Worm (Caenorhabditis elegans): ENCODE results near the gene srx-12.

Gene srx-12

DNA sequence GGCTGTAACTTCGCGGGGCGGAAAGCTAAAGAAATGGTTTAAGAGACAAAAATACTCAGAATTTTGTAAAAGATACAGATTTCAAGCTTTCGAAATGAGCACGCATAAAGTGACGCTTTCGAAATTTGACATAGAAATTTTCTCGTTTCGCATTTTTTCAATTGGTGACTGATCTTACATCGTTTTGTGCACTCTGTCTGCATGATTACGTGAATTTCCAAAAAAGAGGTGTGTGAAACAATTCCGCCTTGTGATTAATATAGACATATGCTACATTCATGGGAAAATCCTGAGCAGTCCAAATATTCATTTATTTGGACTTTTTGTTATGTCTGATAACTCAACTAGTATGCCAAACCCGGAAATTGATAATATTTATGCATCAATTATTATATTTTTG lies at the start of gene srx-12:
Gene srx-12, plus strand, starts transcription at position 301 of the 400 bp plus-strand sequence.
- TF ChIP-seq tlp-1 (tag; optimal IDR thresholded peaks at IDR 0.05) (no peak), nhr-11 (tag; optimal IDR thresholded peaks at IDR 0.05) (no peak), tbx-2 (tag; optimal IDR thresholded peaks at IDR 0.05) (no peak), ztf-4 (tag; optimal IDR thresholded peaks at IDR 0.05) (no peak), elt-2 (tag; optimal IDR thresholded peaks at IDR 0.05) (no peak), ceh-82 (tag; optimal IDR thresholded peaks at IDR 0.05) (no peak)

DNA sequence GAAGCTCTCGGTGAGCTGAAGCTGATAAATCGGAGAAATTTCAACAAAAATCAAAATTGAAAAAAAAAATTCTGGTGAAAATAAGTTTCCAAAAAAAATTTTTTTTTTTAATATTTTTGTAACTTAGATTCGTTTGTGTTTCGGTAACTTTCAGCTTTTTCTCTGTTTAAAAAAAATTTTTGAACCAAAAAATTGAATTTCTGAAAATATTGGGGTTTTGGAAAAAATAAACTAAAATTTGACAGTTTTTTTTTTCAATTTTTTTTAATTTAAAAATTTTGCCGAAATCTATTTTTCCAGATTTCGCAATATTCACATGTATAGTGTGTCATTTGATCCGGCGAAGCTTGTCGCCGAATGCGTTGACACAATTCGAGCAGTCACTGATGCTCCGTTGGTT lies 46.9 kb upstream of the srx-12 start, which contains the start of gene Y55F3AM.5:
Gene Y55F3AM.5, plus strand, starts transcription at position 301 of the 400 bp plus-strand sequence.
- TF ChIP-seq nhr-76 (tag; optimal IDR thresholded peaks at IDR 0.05) (no peak), rnt-1 (tag; optimal IDR thresholded peaks at IDR 0.05) (no peak), elt-3 (tag; optimal IDR thresholded peaks at IDR 0.05) (no peak), nhr-77 (tag; optimal IDR thresholded peaks at IDR 0.05) (no peak), lin-35 (GFP tag; optimal IDR thresholded peaks at IDR 0.05) (no peak), mef-2 (tag; optimal IDR thresholded peaks at IDR 0.05) (no peak), fkh-10 (GFP tag; optimal IDR thresholded peaks at IDR 0.05) (no peak), lir-3 (tag; optimal IDR thresholded peaks at IDR 0.05; ENCODE audit: poor library complexity) (no peak), nhr-19 (GFP tag; conservative IDR thresholded peaks at IDR 0.05) (no peak), ceh-82 (tag; optimal IDR thresholded peaks at IDR 0.05) (no peak), fkh-8 (tag; optimal IDR thresholded peaks at IDR 0.05) (no peak), snu-23 (GFP tag; optimal IDR thresholded peaks at IDR 0.05) (no peak), mab-9 (GFP tag; IDR thresholded peaks at IDR 0.05) (no peak), ceh-8 (GFP tag; optimal IDR thresholded peaks at IDR 0.05) (no peak), pag-3 (tag; optimal IDR thresholded peaks at IDR 0.05; ENCODE audit: borderline replicate concordance, insufficient read depth) (no peak), lsy-2 (tag; optimal IDR thresholded peaks at IDR 0.05) (no peak), hlh-17 (GFP tag; optimal IDR thresholded peaks at IDR 0.05; ENCODE audit: borderline replicate concordance) (no peak), nhr-85 (tag) (no peak), efl-3 (GFP tag; optimal IDR thresholded peaks at IDR 0.05) (no peak), aha-1 (tag; optimal IDR thresholded peaks at IDR 0.05) (no peak)

DNA sequence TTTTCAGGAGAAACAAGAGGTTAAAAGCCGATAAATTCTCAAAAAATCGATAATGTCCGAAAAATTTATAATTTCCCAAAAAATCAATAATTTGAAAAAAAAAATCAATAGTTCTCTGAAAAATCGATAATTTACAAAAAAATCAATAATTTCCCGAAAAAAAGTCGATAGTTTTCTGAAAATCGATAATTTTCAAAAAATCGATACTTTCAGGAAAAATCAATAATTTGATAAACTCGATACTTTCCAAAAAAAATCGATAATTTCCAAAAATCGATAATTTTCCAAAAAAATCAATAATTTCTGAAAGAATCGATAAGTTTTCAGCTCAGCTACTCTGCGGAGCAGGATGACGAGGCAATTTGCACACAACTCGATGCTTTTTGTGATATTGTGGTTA lies 46.1 kb upstream of the srx-12 start:
- no peak for TF ChIP-seq pax-3 (tag; optimal IDR thresholded peaks at IDR 0.05)

DNA sequence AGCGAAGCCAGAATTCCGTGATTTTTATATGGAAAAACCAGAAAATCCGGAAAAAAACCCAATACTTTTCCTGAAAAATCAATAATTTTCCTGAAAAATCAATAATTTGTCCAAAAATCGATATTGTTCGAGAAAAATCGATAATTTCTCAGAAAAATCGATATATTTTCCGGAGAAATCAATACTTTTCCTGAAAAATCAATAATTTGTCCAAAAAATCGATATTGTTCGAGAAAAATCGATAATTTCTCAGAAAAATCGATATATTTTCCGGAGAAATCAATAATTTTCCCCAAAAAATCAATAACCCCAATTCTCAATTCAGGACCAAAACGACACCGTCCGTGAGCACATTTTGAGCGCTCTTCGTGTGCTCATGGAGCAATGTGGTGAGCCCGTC lies 45.3 kb upstream of the srx-12 start:
- TF ChIP-seq nhr-19 (GFP tag; conservative IDR thresholded peaks at IDR 0.05) (no peak), mef-2 (tag; optimal IDR thresholded peaks at IDR 0.05) (no peak), snu-23 (GFP tag; optimal IDR thresholded peaks at IDR 0.05) (no peak), ama-1 (optimal IDR thresholded peaks at IDR 0.05) (no peak), dsc-1 (tag; optimal IDR thresholded peaks at IDR 0.05) (no peak), sox-4 (tag; optimal IDR thresholded peaks at IDR 0.05) (no peak), unc-30 (tag; optimal IDR thresholded peaks at IDR 0.05) (no peak), efl-3 (GFP tag; optimal IDR thresholded peaks at IDR 0.05) (no peak), hlh-4 (tag; optimal IDR thresholded peaks at IDR 0.05) (no peak), tlp-1 (tag; optimal IDR thresholded peaks at IDR 0.05) (no peak), lin-13 (GFP tag; optimal IDR thresholded peaks at IDR 0.05) (no peak), nhr-237 (tag; optimal IDR thresholded peaks at IDR 0.05) (no peak)

DNA sequence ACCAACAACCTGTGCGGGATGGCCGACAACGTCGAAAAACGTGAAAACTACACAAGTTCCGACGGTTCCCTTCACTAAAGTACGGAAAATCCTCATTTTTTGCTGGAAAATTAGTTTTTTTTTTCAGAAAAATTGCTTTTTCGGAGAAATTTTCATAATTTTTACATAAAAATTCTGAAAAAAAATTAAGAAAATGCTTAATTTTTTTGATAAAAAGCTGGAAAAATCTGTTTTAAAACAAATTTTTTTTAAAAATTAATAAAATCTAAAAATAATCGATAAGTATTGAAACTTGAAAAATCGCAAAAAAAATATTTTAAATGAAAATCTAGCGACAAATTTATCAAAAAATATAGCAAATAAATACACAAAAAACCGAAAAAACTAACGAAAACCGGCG lies 40.0 kb upstream of the srx-12 start, which contains the start of gene immp-2:
Gene immp-2, minus strand, starts transcription at position 101 of the 400 bp plus-strand sequence.
- no peak for TF ChIP-seq ceh-88 (GFP tag; IDR thresholded peaks at IDR 0.05)
- TF ChIP-seq ceh-63 (GFP tag; optimal IDR thresholded peaks at IDR 0.05) = no peak
- TF ChIP-seq lsy-2 (tag; optimal IDR thresholded peaks at IDR 0.05) = no peak
- no peak for TF ChIP-seq unc-30 (tag; optimal IDR thresholded peaks at IDR 0.05)
- no peak for TF ChIP-seq efl-3 (GFP tag; optimal IDR thresholded peaks at IDR 0.05)
- no peak for TF ChIP-seq ets-5 (GFP tag; IDR thresholded peaks at IDR 0.05)
- no peak for TF ChIP-seq ama-1 (optimal IDR thresholded peaks at IDR 0.05)
- no peak for TF ChIP-seq fkh-10 (GFP tag; optimal IDR thresholded peaks at IDR 0.05)
- TF ChIP-seq hlh-4 (tag; optimal IDR thresholded peaks at IDR 0.05) = no peak
- no peak for TF ChIP-seq nhr-28 (tag; optimal IDR thresholded peaks at IDR 0.05)
- TF ChIP-seq nhr-84 (tag; optimal IDR thresholded peaks at IDR 0.05) = no peak
- no peak for TF ChIP-seq aly-2 (tag; optimal IDR thresholded peaks at IDR 0.05)
- no peak for TF ChIP-seq sox-4 (tag; optimal IDR thresholded peaks at IDR 0.05)
- no peak for TF ChIP-seq C16A3.4 (tag; optimal IDR thresholded peaks at IDR 0.05)
